Worm (Caenorhabditis elegans): Measurements from ENCODE around the gene C06C6.9.
"Not testable (repeated sequence)": the region's sequence is repeated elsewhere in the genome, so short reads cannot be mapped to it uniquely, and the experiment has no call there.

The C06C6.9 gene

ce11 chrV:16007505-16007904 lies 10.9 kb upstream of the C06C6.9 start, which contains the start of gene str-231:
TSS of gene str-231 (minus strand) at chrV:16007605.
- TF ChIP-seq hnd-1 (tag; optimal IDR thresholded peaks at IDR 0.05) (no peak), ets-7 (tag; optimal IDR thresholded peaks at IDR 0.05) (no peak), B0310.2 (tag; optimal IDR thresholded peaks at IDR 0.05) (no peak), hmbx-1 (tag; optimal IDR thresholded peaks at IDR 0.05) (no peak), ceh-13 (GFP tag; optimal IDR thresholded peaks at IDR 0.05) (no peak), tbx-37 (GFP tag; conservative IDR thresholded peaks at IDR 0.05) (no peak), tra-4 (tag; optimal IDR thresholded peaks at IDR 0.05) (no peak), ceh-36 (tag; optimal IDR thresholded peaks at IDR 0.05) (no peak), scrt-1 (GFP tag; IDR thresholded peaks at IDR 0.05) (no peak), tbx-11 (GFP tag; IDR thresholded peaks at IDR 0.05) (no peak)

ce11 chrV:16002288-16002687 lies 5.7 kb upstream of the C06C6.9 start, which contains the start of gene nhr-63:
TSS of gene nhr-63 (plus strand) at chrV:16002588.
- TF ChIP-seq hmbx-1 (tag; optimal IDR thresholded peaks at IDR 0.05): no peak
- no peak for TF ChIP-seq ets-7 (tag; optimal IDR thresholded peaks at IDR 0.05)
- no peak for TF ChIP-seq F13C5.2 (tag; optimal IDR thresholded peaks at IDR 0.05)
- TF ChIP-seq scrt-1 (GFP tag; IDR thresholded peaks at IDR 0.05): no peak
- no peak for TF ChIP-seq pes-1 (GFP tag; IDR thresholded peaks at IDR 0.05)
- no peak for TF ChIP-seq hmg-4 (GFP tag; optimal IDR thresholded peaks at IDR 0.05)
- no peak for TF ChIP-seq ceh-36 (tag; optimal IDR thresholded peaks at IDR 0.05)
- TF ChIP-seq tbx-11 (GFP tag; IDR thresholded peaks at IDR 0.05): no peak
- TF ChIP-seq hnd-1 (tag; optimal IDR thresholded peaks at IDR 0.05): no peak
- no peak for TF ChIP-seq flt-1 (GFP tag; IDR thresholded peaks at IDR 0.05)
- no peak for TF ChIP-seq aly-1 (tag; optimal IDR thresholded peaks at IDR 0.05)
- no peak for TF ChIP-seq tbx-37 (GFP tag; conservative IDR thresholded peaks at IDR 0.05)

ce11 chrV:16000433-16000832 lies 3.9 kb upstream of the C06C6.9 start, which contains the start of gene nhr-50:
TSS of gene nhr-50 (minus strand) at chrV:16000631.
- TF ChIP-seq tra-4 (tag; optimal IDR thresholded peaks at IDR 0.05): no peak
- no peak for TF ChIP-seq hnd-1 (tag; optimal IDR thresholded peaks at IDR 0.05)
- no peak for TF ChIP-seq ama-1 (optimal IDR thresholded peaks at IDR 0.05)
- no peak for TF ChIP-seq B0310.2 (tag; optimal IDR thresholded peaks at IDR 0.05)
- no peak for TF ChIP-seq tbx-11 (GFP tag; IDR thresholded peaks at IDR 0.05)
- TF ChIP-seq ceh-13 (GFP tag; optimal IDR thresholded peaks at IDR 0.05): no peak
- no peak for TF ChIP-seq ceh-36 (tag; optimal IDR thresholded peaks at IDR 0.05)
- no peak for TF ChIP-seq flt-1 (GFP tag; IDR thresholded peaks at IDR 0.05)
- TF ChIP-seq pes-1 (GFP tag; IDR thresholded peaks at IDR 0.05): no peak
- no peak for TF ChIP-seq scrt-1 (GFP tag; IDR thresholded peaks at IDR 0.05)
- TF ChIP-seq tbx-37 (GFP tag; conservative IDR thresholded peaks at IDR 0.05): no peak
- TF ChIP-seq F13C5.2 (tag; optimal IDR thresholded peaks at IDR 0.05): no peak
- no peak for TF ChIP-seq ets-7 (tag; optimal IDR thresholded peaks at IDR 0.05)
- TF ChIP-seq aly-1 (tag; optimal IDR thresholded peaks at IDR 0.05): no peak
- TF ChIP-seq hmbx-1 (tag; optimal IDR thresholded peaks at IDR 0.05): no peak
- no peak for TF ChIP-seq sea-1 (GFP tag; conservative IDR thresholded peaks at IDR 0.05)
- no peak for TF ChIP-seq hmg-4 (GFP tag; optimal IDR thresholded peaks at IDR 0.05)

- TF ChIP-seq F13C5.2 (tag; optimal IDR thresholded peaks at IDR 0.05); aly-1 (tag; optimal IDR thresholded peaks at IDR 0.05); ceh-13 (GFP tag; optimal IDR thresholded peaks at IDR 0.05): not testable (repeated sequence)
Measured at ce11 chrV:15991850-15992249, 4.7 kb downstream of the C06C6.9 start, which contains the start of gene C06C6.7. TSS of gene C06C6.7 (plus strand) at chrV:15992150.

ce11 chrV:15988074-15988473 lies 8.5 kb downstream of the C06C6.9 start, which contains the start of gene F36G9.15:
TSS of gene F36G9.15 (minus strand) at chrV:15988174.
- TF ChIP-seq ets-7 (tag; optimal IDR thresholded peaks at IDR 0.05) (no peak), pes-1 (GFP tag; IDR thresholded peaks at IDR 0.05) (no peak), ama-1 (optimal IDR thresholded peaks at IDR 0.05) (no peak), tra-4 (tag; optimal IDR thresholded peaks at IDR 0.05) (no peak), hmg-4 (GFP tag; optimal IDR thresholded peaks at IDR 0.05) (no peak), hnd-1 (tag; optimal IDR thresholded peaks at IDR 0.05) (no peak), hmbx-1 (tag; optimal IDR thresholded peaks at IDR 0.05) (no peak), flt-1 (GFP tag; IDR thresholded peaks at IDR 0.05) (no peak), ceh-13 (GFP tag; optimal IDR thresholded peaks at IDR 0.05) (no peak), tbx-11 (GFP tag; IDR thresholded peaks at IDR 0.05) (no peak), scrt-1 (GFP tag; IDR thresholded peaks at IDR 0.05) (no peak), tbx-37 (GFP tag; conservative IDR thresholded peaks at IDR 0.05) (no peak), F13C5.2 (tag; optimal IDR thresholded peaks at IDR 0.05) (no peak), sea-1 (GFP tag; conservative IDR thresholded peaks at IDR 0.05) (no peak), B0310.2 (tag; optimal IDR thresholded peaks at IDR 0.05) (no peak), ceh-36 (tag; optimal IDR thresholded peaks at IDR 0.05) (no peak), aly-1 (tag; optimal IDR thresholded peaks at IDR 0.05) (no peak)

- TF ChIP-seq tbx-11 (GFP tag; IDR thresholded peaks at IDR 0.05) (no peak), hnd-1 (tag; optimal IDR thresholded peaks at IDR 0.05) (no peak), scrt-1 (GFP tag; IDR thresholded peaks at IDR 0.05) (no peak), B0310.2 (tag; optimal IDR thresholded peaks at IDR 0.05) (no peak), hmg-4 (GFP tag; optimal IDR thresholded peaks at IDR 0.05) (no peak), hmbx-1 (tag; optimal IDR thresholded peaks at IDR 0.05) (no peak), flt-1 (GFP tag; IDR thresholded peaks at IDR 0.05) (no peak), sea-1 (GFP tag; conservative IDR thresholded peaks at IDR 0.05) (no peak), tra-4 (tag; optimal IDR thresholded peaks at IDR 0.05) (no peak), ets-7 (tag; optimal IDR thresholded peaks at IDR 0.05) (no peak), tbx-37 (GFP tag; conservative IDR thresholded peaks at IDR 0.05) (no peak), ama-1 (optimal IDR thresholded peaks at IDR 0.05) (no peak), pes-1 (GFP tag; IDR thresholded peaks at IDR 0.05) (no peak), aly-1 (tag; optimal IDR thresholded peaks at IDR 0.05) (no peak), ceh-36 (tag; optimal IDR thresholded peaks at IDR 0.05) (no peak), ceh-13 (GFP tag; optimal IDR thresholded peaks at IDR 0.05) (no peak), F13C5.2 (tag; optimal IDR thresholded peaks at IDR 0.05) (no peak)
Measured at ce11 chrV:15982733-15983344, 13.7 kb downstream of the C06C6.9 start, which contains the start of the genes fbxa-99 and F36G9.13. TSS of gene fbxa-99 (minus strand) at chrV:15982854. TSS of gene F36G9.13 (plus strand) at chrV:15983294.

- no peak for TF ChIP-seq ets-7 (tag; optimal IDR thresholded peaks at IDR 0.05)
- no peak for TF ChIP-seq F13C5.2 (tag; optimal IDR thresholded peaks at IDR 0.05)
- TF ChIP-seq scrt-1 (GFP tag; IDR thresholded peaks at IDR 0.05): no peak
- no peak for TF ChIP-seq hmbx-1 (tag; optimal IDR thresholded peaks at IDR 0.05)
- TF ChIP-seq sea-1 (GFP tag; conservative IDR thresholded peaks at IDR 0.05): no peak
- no peak for TF ChIP-seq pes-1 (GFP tag; IDR thresholded peaks at IDR 0.05)
- TF ChIP-seq aly-1 (tag; optimal IDR thresholded peaks at IDR 0.05): no peak
- no peak for TF ChIP-seq tbx-11 (GFP tag; IDR thresholded peaks at IDR 0.05)
- no peak for TF ChIP-seq ceh-36 (tag; optimal IDR thresholded peaks at IDR 0.05)
- TF ChIP-seq hmg-4 (GFP tag; optimal IDR thresholded peaks at IDR 0.05): no peak
- no peak for TF ChIP-seq ama-1 (optimal IDR thresholded peaks at IDR 0.05)
- no peak for TF ChIP-seq ceh-13 (GFP tag; optimal IDR thresholded peaks at IDR 0.05)
- TF ChIP-seq flt-1 (GFP tag; IDR thresholded peaks at IDR 0.05): no peak
- TF ChIP-seq tbx-37 (GFP tag; conservative IDR thresholded peaks at IDR 0.05): no peak
- no peak for TF ChIP-seq hnd-1 (tag; optimal IDR thresholded peaks at IDR 0.05)
- no peak for TF ChIP-seq B0310.2 (tag; optimal IDR thresholded peaks at IDR 0.05)
- TF ChIP-seq tra-4 (tag; optimal IDR thresholded peaks at IDR 0.05): no peak
Measured at ce11 chrV:15978232-15978764, 18.3 kb downstream of the C06C6.9 start, which contains the start of gene oac-20. TSS of gene oac-20 (plus strand) at chrV:15978714.

All from whole organism, early embryonic.